Worm (Caenorhabditis elegans) whole organism, L3 larva: ENCODE results near the gene F53A9.6.

Source experiments
- ceh-16 ChIP-seq: sonication (generic microtip); optimal IDR thresholded peaks from 2 replicates; lab custom pipeline; 2017; ENCODE audit warnings: missing biosample characterization, missing genetic modification characterization
- daf-12 ChIP-seq: fragments of 150-350 bp; optimal IDR thresholded peaks from 2 replicates; lab custom pipeline; 2014; ENCODE audit warnings: missing biosample characterization, missing genetic modification reagents, missing genetic modification characterization
- egl-27 ChIP-seq: sonication (generic microtip); optimal IDR thresholded peaks from 4 replicates; lab custom pipeline; 2017; ENCODE audit warnings: missing biosample characterization, missing genetic modification reagents, missing genetic modification characterization
- elt-1 ChIP-seq: fragments of 150-350 bp; optimal IDR thresholded peaks from 2 replicates; lab custom pipeline; 2014; ENCODE audit warnings: missing biosample characterization, missing genetic modification characterization
- elt-2 ChIP-seq: sonication (generic microtip); optimal IDR thresholded peaks from 2 replicates; lab custom pipeline; 2016; ENCODE audit warnings: missing genetic modification reagents, mild to moderate bottlenecking, missing genetic modification characterization, missing compliant biosample characterization
- fkh-10 ChIP-seq: sonication (generic microtip); optimal IDR thresholded peaks from 2 replicates; lab custom pipeline; 2017; ENCODE audit warnings: missing biosample characterization, missing genetic modification reagents, missing genetic modification characterization
- fos-1 ChIP-seq: fragments of 150-350 bp; optimal IDR thresholded peaks from 2 replicates; lab custom pipeline; 2014; ENCODE audit warnings: missing biosample characterization, missing genetic modification characterization
- hmg-11 ChIP-seq: sonication (generic microtip); optimal IDR thresholded peaks from 2 replicates; lab custom pipeline; 2016; ENCODE audit warnings: missing genetic modification characterization, missing compliant biosample characterization
- jun-1 ChIP-seq: fragments of 150-350 bp; optimal IDR thresholded peaks from 2 replicates; lab custom pipeline; 2014; ENCODE audit warnings: missing biosample characterization, missing genetic modification reagents, missing genetic modification characterization
- lin-39 ChIP-seq: fragments of 150-350 bp; optimal IDR thresholded peaks from 2 replicates; lab custom pipeline; 2018; ENCODE audit warnings: missing biosample characterization, missing genetic modification reagents, missing genetic modification characterization
- lsy-12 ChIP-seq: sonication (generic microtip); optimal IDR thresholded peaks from 2 replicates; lab custom pipeline; 2016; ENCODE audit warnings: mild to moderate bottlenecking, missing genetic modification characterization, missing compliant biosample characterization
- nhr-11 ChIP-seq: fragments of 150-350 bp; optimal IDR thresholded peaks from 2 replicates; lab custom pipeline; 2014; ENCODE audit warnings: missing biosample characterization, missing genetic modification characterization
- nhr-12 ChIP-seq: fragments of 150-350 bp; optimal IDR thresholded peaks from 2 replicates; lab custom pipeline; 2014; ENCODE audit warnings: missing biosample characterization, missing genetic modification characterization
- nhr-25 ChIP-seq: sonication (generic microtip); optimal IDR thresholded peaks from 2 replicates; lab custom pipeline; 2017; ENCODE audit warnings: missing biosample characterization, missing genetic modification characterization
- nhr-43 ChIP-seq: sonication (generic microtip); optimal IDR thresholded peaks from 2 replicates; lab custom pipeline; 2016; ENCODE audit warnings: mild to moderate bottlenecking, missing genetic modification characterization, missing compliant biosample characterization; ENCODE audit not compliant: poor library complexity, severe bottlenecking
- nhr-67 ChIP-seq: fragments of 150-350 bp; optimal IDR thresholded peaks from 2 replicates; lab custom pipeline; 2014; ENCODE audit warnings: missing biosample characterization, missing genetic modification characterization
- nhr-76 ChIP-seq: fragments of 150-350 bp; sonication (generic microtip); optimal IDR thresholded peaks from 5 replicates; lab custom pipeline; 2014; ENCODE audit warnings: missing biosample characterization, missing genetic modification characterization
- nhr-77 ChIP-seq: fragments of 150-350 bp; optimal IDR thresholded peaks from 2 replicates; lab custom pipeline; 2014; ENCODE audit warnings: missing biosample characterization, missing genetic modification characterization
- pha-4 ChIP-seq: fragments of 150-350 bp; optimal IDR thresholded peaks from 2 replicates; lab custom pipeline; 2014; ENCODE audit warnings: missing biosample characterization, missing genetic modification reagents, missing genetic modification characterization
- pqm-1 ChIP-seq: fragments of 150-350 bp; optimal IDR thresholded peaks from 2 replicates; lab custom pipeline; 2017; ENCODE audit warnings: missing biosample characterization, missing genetic modification characterization, inconsistent platforms
- sea-2 ChIP-seq: fragments of 150-350 bp; sonication (generic microtip); optimal IDR thresholded peaks from 4 replicates; lab custom pipeline; 2014; ENCODE audit warnings: missing biosample characterization, missing genetic modification reagents, missing genetic modification characterization
- skn-1 ChIP-seq: fragments of 150-350 bp; optimal IDR thresholded peaks from 2 replicates; lab custom pipeline; 2014; ENCODE audit warnings: missing biosample characterization, missing genetic modification characterization
- tbx-2 ChIP-seq: sonication (generic microtip); optimal IDR thresholded peaks from 2 replicates; lab custom pipeline; 2016; ENCODE audit warnings: mild to moderate bottlenecking, missing genetic modification characterization, missing compliant biosample characterization
- unc-39 ChIP-seq: sonication (generic microtip); optimal IDR thresholded peaks from 4 replicates; lab custom pipeline; 2017; ENCODE audit warnings: missing biosample characterization, missing genetic modification characterization
- zag-1 ChIP-seq: fragments of 150-350 bp; optimal IDR thresholded peaks from 2 replicates; lab custom pipeline; 2014; ENCODE audit warnings: missing biosample characterization, missing genetic modification characterization
- ztf-11 ChIP-seq: fragments of 150-350 bp; optimal IDR thresholded peaks from 2 replicates; lab custom pipeline; 2014; ENCODE audit warnings: missing biosample characterization, missing genetic modification characterization
- ztf-4 ChIP-seq: fragments of 150-350 bp; optimal IDR thresholded peaks from 2 replicates; lab custom pipeline; 2014; ENCODE audit warnings: missing biosample characterization, missing genetic modification characterization

F53A9.6 gene

ce11 chrX:8716822-8717221 lies 3.2 kb upstream of the F53A9.6 start, which contains the start of gene F53A9.7:
Gene F53A9.7, minus strand, starts transcription at chrX:8716922.
- TF ChIP-seq nhr-43 (tag; lab: Kevin White, UChicago) (no peak), pha-4 (tag; lab: Kevin White, UChicago) (peak; percentile 16), elt-2 (tag; lab: Kevin White, UChicago) (peak; percentile 33)

ce11 chrX:8714845-8715244 lies 1.2 kb upstream of the F53A9.6 start:
- TF ChIP-seq jun-1 (tag; lab: Kevin White, UChicago) = no peak
- TF ChIP-seq elt-2 (tag; lab: Kevin White, UChicago) = peak; percentile 56

DNA sequence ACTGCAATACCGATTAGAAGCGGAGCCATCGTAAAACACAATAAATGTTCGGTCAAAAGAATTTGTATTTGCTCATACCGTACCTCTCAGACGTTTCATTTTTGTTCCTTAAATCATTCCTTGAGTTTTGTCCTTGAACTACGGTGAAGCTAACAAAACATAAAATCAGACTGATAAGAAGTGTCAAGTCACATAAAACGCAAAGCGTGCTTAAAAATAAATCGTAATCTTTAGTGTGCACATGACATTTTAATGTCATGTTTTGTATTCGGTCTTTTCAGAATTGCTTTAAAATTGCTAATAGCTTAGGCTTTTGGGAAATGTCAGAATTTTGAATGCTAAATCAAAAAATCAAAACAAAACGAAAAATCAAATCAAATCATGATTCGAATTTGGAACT lies 942 bp downstream of the F53A9.6 start:
- TF ChIP-seq skn-1 (peak; percentile 55), daf-12 (tag; lab: Kevin White, UChicago) (no peak), nhr-77 (tag; lab: Kevin White, UChicago) (no peak), elt-2 (tag; lab: Kevin White, UChicago) (peak; percentile 89), hmg-11 (no peak), fkh-10 (GFP tag; lab: Kevin White, UChicago) (no peak), sea-2 (GFP tag; lab: Kevin White, UChicago) (no peak), nhr-11 (no peak), unc-39 (tag; lab: Kevin White, UChicago) (no peak), nhr-12 (tag; lab: Kevin White, UChicago) (no peak), nhr-67 (tag; lab: Kevin White, UChicago) (no peak), pqm-1 (tag; lab: Kevin White, UChicago) (peak; percentile 77), jun-1 (tag; lab: Kevin White, UChicago) (peak; percentile 43), zag-1 (tag; lab: Kevin White, UChicago) (no peak), lin-39 (tag; lab: Kevin White, UChicago) (no peak), nhr-76 (tag; lab: Kevin White, UChicago) (no peak), elt-1 (tag; lab: Kevin White, UChicago) (no peak), ztf-4 (tag; lab: Kevin White, UChicago) (no peak), pha-4 (tag; lab: Kevin White, UChicago) (peak; percentile 40), lsy-12 (tag; lab: Kevin White, UChicago) (no peak), nhr-25 (tag; lab: Kevin White, UChicago) (no peak), nhr-43 (tag; lab: Kevin White, UChicago) (no peak), fos-1 (no peak), tbx-2 (no peak), ztf-11 (tag; lab: Kevin White, UChicago) (no peak)

ce11 chrX:8711141-8711645 lies 2.4 kb downstream of the F53A9.6 start, which contains the start of gene F53A9.1:
Gene F53A9.1, plus strand, starts transcription at chrX:8711595.
- TF ChIP-seq lin-39 (tag; lab: Kevin White, UChicago) (no peak), ceh-16 (tag; lab: Kevin White, UChicago) (no peak), fos-1 (no peak), elt-1 (tag; lab: Kevin White, UChicago) (no peak), pqm-1 (tag; lab: Kevin White, UChicago) (peak; percentile 18), elt-2 (tag; lab: Kevin White, UChicago) (peak; percentile 28), pha-4 (tag; lab: Kevin White, UChicago) (peak; percentile 1), egl-27 (tag; lab: Kevin White, UChicago) (no peak)

ce11 chrX:8709424-8709823 lies 4.2 kb downstream of the F53A9.6 start, which contains the start of gene kreg-1:
Gene kreg-1, plus strand, starts transcription at chrX:8709764.
- TF ChIP-seq jun-1 (tag; lab: Kevin White, UChicago) = no peak
- TF ChIP-seq elt-2 (tag; lab: Kevin White, UChicago) = peak; percentile 56
- TF ChIP-seq pqm-1 (tag; lab: Kevin White, UChicago) = peak; percentile 83
- TF ChIP-seq, all 47 proteins: peak for 2

DNA sequence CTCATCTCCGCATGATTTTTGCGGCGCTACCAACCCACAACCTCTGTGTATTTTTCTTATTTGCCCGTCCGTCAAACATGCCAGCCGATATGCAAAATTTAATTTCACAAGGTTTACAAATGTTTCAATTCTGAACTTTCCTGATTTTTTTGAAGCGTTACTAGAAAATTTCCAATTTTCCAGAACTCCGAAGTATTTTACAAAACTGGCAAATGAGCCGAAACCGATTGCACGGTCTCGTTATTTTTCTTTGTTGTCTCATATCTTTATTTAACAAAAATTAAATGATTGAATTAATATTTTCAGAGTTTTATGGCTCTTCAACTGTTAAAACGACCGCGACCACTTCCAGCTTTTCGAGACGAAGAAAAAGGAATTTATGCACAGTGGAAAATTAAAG lies 5.6 kb downstream of the F53A9.6 start, which contains the start of gene F53A9.3:
TSS of gene F53A9.3 (plus strand) at position 301 of the 400 bp plus-strand sequence.
- no peak for TF ChIP-seq nhr-43 (tag; lab: Kevin White, UChicago)
- TF ChIP-seq pha-4 (tag; lab: Kevin White, UChicago) = no peak
- no peak for TF ChIP-seq egl-27 (tag; lab: Kevin White, UChicago)
- TF ChIP-seq jun-1 (tag; lab: Kevin White, UChicago) = no peak
- TF ChIP-seq, all 47 proteins: peak for 0
